Fruit fly (Drosophila melanogaster) Kc167 (cell line): ENCODE measurements around the gene CG6733.

Source experiments
- insv ChIP-seq: fragments of >200 bp; optimal IDR thresholded peaks from 3 replicates; lab custom pipeline; 2018; ENCODE audit warnings: missing external identifiers
- ttk ChIP-seq: sonication (Bioruptor generic); optimal IDR thresholded peaks from 2 replicates; lab custom pipeline; 2017; ENCODE audit warnings: missing external identifiers

- TF ChIP-seq ttk (lab: Kevin White, UChicago) (no peak), insv (lab: Kevin White, UChicago) (no peak)
Observed at dm6 chr3R:23119873-23120272, 22.3 kb downstream of the CG6733 start.
